Fruit fly (Drosophila melanogaster) whole organism, embryonic: ENCODE results near the gene CG6738.

ENCODE experiments used
- Adf1 ChIP-seq: fragments of 200-800 bp; sonication (Bioruptor generic); IDR thresholded peaks from 2 replicates; pipeline ENCODE4 v1.3.6; 2022; ENCODE audit warnings: missing biosample characterization, missing genetic modification characterization
- Atf3 ChIP-seq: fragments of 200-800 bp; sonication (Bioruptor generic); optimal IDR thresholded peaks from 3 replicates; lab custom pipeline; 2016; ENCODE audit warnings: missing biosample characterization, missing genetic modification characterization
- Awh ChIP-seq: fragments of 200-800 bp; sonication (Bioruptor generic); IDR thresholded peaks from 2 replicates; pipeline ENCODE4, ENCODE4 v1.3.6; 2022; ENCODE audit warnings: missing biosample characterization, missing genetic modification characterization
- B-H1 ChIP-seq: fragments of 200-800 bp; sonication (Bioruptor generic); IDR thresholded peaks from 3 replicates; pipeline ENCODE4 v1.3.6; 2022; ENCODE audit warnings: missing biosample characterization, missing genetic modification characterization
- CG10366 ChIP-seq: fragments of 200-800 bp; sonication (Bioruptor generic); IDR thresholded peaks from 2 replicates; pipeline ENCODE4 v1.3.6; 2022; ENCODE audit warnings: missing biosample characterization, missing genetic modification characterization
- CG11560 ChIP-seq: fragments of 200-800 bp; sonication (Bioruptor generic); IDR thresholded peaks from 3 replicates; pipeline ENCODE4 v1.3.6; 2022; ENCODE audit warnings: missing biosample characterization, missing genetic modification characterization
- CG12769 ChIP-seq: fragments of 200-800 bp; sonication (Bioruptor generic); optimal IDR thresholded peaks from 2 replicates; lab custom pipeline; 2019; ENCODE audit warnings: missing biosample characterization, mild to moderate bottlenecking, missing genetic modification characterization, moderate library complexity
- CG13624 ChIP-seq: fragments of 200-800 bp; sonication (Bioruptor generic); optimal IDR thresholded peaks from 2 replicates; lab custom pipeline; 2016; ENCODE audit warnings: missing biosample characterization, missing genetic modification characterization
- CG17612 ChIP-seq: fragments of 200-800 bp; sonication (Bioruptor generic); IDR thresholded peaks from 2 replicates; pipeline ENCODE4 v1.3.6; 2022; ENCODE audit warnings: missing biosample characterization, missing genetic modification characterization
- CG18476 ChIP-seq: fragments of 200-800 bp; sonication (Bioruptor generic); optimal IDR thresholded peaks from 2 replicates; lab custom pipeline; 2016; ENCODE audit warnings: missing biosample characterization, mild to moderate bottlenecking, missing genetic modification characterization
- CG18619 ChIP-seq: fragments of 200-800 bp; sonication (Bioruptor generic); optimal IDR thresholded peaks from 3 replicates; lab custom pipeline; 2017; ENCODE audit warnings: missing biosample characterization, mild to moderate bottlenecking, missing genetic modification characterization
- CG2712 ChIP-seq: fragments of 200-800 bp; optimal IDR thresholded peaks from 3 replicates; lab custom pipeline; 2019; ENCODE audit warnings: missing biosample characterization, mild to moderate bottlenecking, missing genetic modification characterization, moderate library complexity
- CG2889 ChIP-seq: fragments of 200-800 bp; sonication (Bioruptor generic); IDR thresholded peaks from 3 replicates; pipeline ENCODE4 v1.3.6; 2022; ENCODE audit warnings: missing biosample characterization, missing genetic modification characterization
- CG31224 ChIP-seq: fragments of 200-800 bp; sonication (Bioruptor generic); IDR thresholded peaks from 2 replicates; pipeline ENCODE4 v1.3.6; 2022; ENCODE audit warnings: missing biosample characterization, missing genetic modification characterization
- CG5180 ChIP-seq: fragments of 200-800 bp; sonication (Bioruptor generic); optimal IDR thresholded peaks from 3 replicates; lab custom pipeline; 2017; ENCODE audit warnings: missing biosample characterization, missing genetic modification characterization, mild to moderate bottlenecking, moderate library complexity, missing genetic modification reagents
- CG6254 ChIP-seq: fragments of 200-800 bp; sonication (Bioruptor generic); optimal IDR thresholded peaks from 3 replicates; lab custom pipeline; 2017; ENCODE audit warnings: mild to moderate bottlenecking, missing biosample characterization, missing genetic modification reagents, missing genetic modification characterization
- CG7271 ChIP-seq: fragments of 200-800 bp; sonication (Bioruptor generic); optimal IDR thresholded peaks from 2 replicates; lab custom pipeline; 2018; ENCODE audit warnings: missing biosample characterization, mild to moderate bottlenecking, missing genetic modification characterization, moderate library complexity
- CG7839 ChIP-seq: fragments of 200-800 bp; sonication (Bioruptor generic); optimal IDR thresholded peaks from 3 replicates; lab custom pipeline; 2018; ENCODE audit warnings: missing biosample characterization, mild to moderate bottlenecking, missing genetic modification characterization, moderate library complexity
- CG9876 ChIP-seq: fragments of 200-800 bp; sonication (Bioruptor generic); optimal IDR thresholded peaks from 2 replicates; lab custom pipeline; 2016; ENCODE audit warnings: missing biosample characterization, missing genetic modification characterization
- Deaf1 ChIP-seq: fragments of 200-800 bp; optimal IDR thresholded peaks from 3 replicates; lab custom pipeline; 2019; ENCODE audit warnings: missing biosample characterization, mild to moderate bottlenecking, missing genetic modification characterization, moderate library complexity
- Nf-YB ChIP-seq: fragments of 200-800 bp; sonication (Bioruptor generic); optimal IDR thresholded peaks from 3 replicates; lab custom pipeline; 2019; ENCODE audit warnings: missing biosample characterization, mild to moderate bottlenecking, missing genetic modification characterization, moderate library complexity
- Rfx ChIP-seq: fragments of 200-800 bp; sonication (Bioruptor generic); IDR thresholded peaks from 2 replicates; pipeline ENCODE4 v1.3.6; 2022; ENCODE audit warnings: missing biosample characterization, missing genetic modification characterization
- Scr ChIP-seq: fragments of 200-800 bp; sonication (Bioruptor generic); IDR thresholded peaks from 2 replicates; pipeline ENCODE4 v1.3.6; 2022; ENCODE audit warnings: missing biosample characterization, missing genetic modification characterization; ENCODE audit not compliant: partially characterized antibody
- Vsx1 ChIP-seq: fragments of 200-800 bp; sonication (Bioruptor generic); optimal IDR thresholded peaks from 2 replicates; lab custom pipeline; 2017; ENCODE audit warnings: missing biosample characterization, mild to moderate bottlenecking, missing genetic modification characterization, missing genetic modification reagents
- abd-A ChIP-seq: fragments of 200-800 bp; sonication (Bioruptor generic); optimal IDR thresholded peaks from 3 replicates; lab custom pipeline; 2019; ENCODE audit warnings: missing biosample characterization, mild to moderate bottlenecking, missing genetic modification characterization, moderate library complexity
- ase ChIP-seq: fragments of 200-800 bp; sonication (Bioruptor generic); IDR thresholded peaks from 3 replicates; pipeline ENCODE4 v1.3.6; 2022; ENCODE audit warnings: missing biosample characterization, missing genetic modification characterization
- btn ChIP-seq: fragments of 200-800 bp; sonication (Bioruptor generic); optimal IDR thresholded peaks from 2 replicates; lab custom pipeline; 2016; ENCODE audit warnings: missing biosample characterization, missing genetic modification characterization
- cg ChIP-seq: fragments of 200-800 bp; sonication (Bioruptor generic); optimal IDR thresholded peaks from 3 replicates; lab custom pipeline; 2019; ENCODE audit warnings: missing biosample characterization, mild to moderate bottlenecking, missing genetic modification characterization, moderate library complexity
- chinmo ChIP-seq: fragments of 200-800 bp; sonication (Bioruptor generic); IDR thresholded peaks from 4 replicates; pipeline ENCODE4 v1.3.6; 2022; ENCODE audit warnings: missing biosample characterization, missing genetic modification characterization; ENCODE audit not compliant: partially characterized antibody
- emc ChIP-seq: fragments of 200-800 bp; sonication (Bioruptor generic); optimal IDR thresholded peaks from 2 replicates; lab custom pipeline; 2016; ENCODE audit warnings: missing biosample characterization, missing genetic modification characterization
- eve ChIP-seq, 2 experiments: fragments of >200 bp; optimal IDR thresholded peaks; 2 replicates each; lab custom pipeline; 2017; ENCODE audit warnings: missing biosample characterization in 2 of 2, missing genetic modification characterization in 2 of 2
- fd102C ChIP-seq: fragments of 200-800 bp; sonication (Bioruptor generic); optimal IDR thresholded peaks from 2 replicates; lab custom pipeline; 2018; ENCODE audit warnings: missing biosample characterization, mild to moderate bottlenecking, missing genetic modification characterization, moderate library complexity
- gce ChIP-seq: fragments of 200-800 bp; sonication (Bioruptor generic); IDR thresholded peaks from 3 replicates; pipeline ENCODE4 v1.3.6; 2022; ENCODE audit warnings: missing biosample characterization, missing genetic modification characterization
- gem ChIP-seq: fragments of 200-800 bp; sonication (Bioruptor generic); optimal IDR thresholded peaks from 2 replicates; lab custom pipeline; 2019; ENCODE audit warnings: missing biosample characterization, mild to moderate bottlenecking, missing genetic modification characterization, moderate library complexity
- hbn ChIP-seq: fragments of 200-800 bp; sonication (Bioruptor generic); IDR thresholded peaks from 2 replicates; pipeline ENCODE4 v1.3.6; 2022; ENCODE audit warnings: missing biosample characterization, missing genetic modification characterization; ENCODE audit not compliant: partially characterized antibody
- her ChIP-seq: fragments of 200-800 bp; sonication (Bioruptor generic); optimal IDR thresholded peaks from 2 replicates; lab custom pipeline; 2016; ENCODE audit warnings: missing biosample characterization, missing genetic modification characterization
- hkb ChIP-seq, 2 experiments: fragments of 200-800 bp in 1 of 2; fragments of >200 bp in 1 of 2; sonication (Bioruptor generic) in 1 of 2; IDR thresholded peaks in 1 of 2; optimal IDR thresholded peaks in 1 of 2; 2 replicates each; pipeline versions ENCODE4 v1.3.6 to Lab custom; 2017 to 2022; ENCODE audit warnings: missing biosample characterization in 1 of 2, missing genetic modification characterization in 1 of 2
- insv ChIP-seq, 2 experiments: fragments of 200-800 bp; sonication (Bioruptor generic); optimal IDR thresholded peaks; 3 replicates each; lab custom pipeline; 2016 to 2018; ENCODE audit warnings: missing biosample characterization in 2 of 2, missing genetic modification characterization in 2 of 2
- jumu ChIP-seq: fragments of 200-800 bp; sonication (Bioruptor generic); optimal IDR thresholded peaks from 3 replicates; lab custom pipeline; 2016; ENCODE audit warnings: missing biosample characterization, missing genetic modification characterization
- kni ChIP-seq: fragments of 200-800 bp; sonication (Bioruptor generic); optimal IDR thresholded peaks from 3 replicates; lab custom pipeline; 2017; ENCODE audit warnings: mild to moderate bottlenecking, missing biosample characterization, missing genetic modification reagents, missing genetic modification characterization
- nerfin-2 ChIP-seq: fragments of 200-800 bp; sonication (Bioruptor generic); IDR thresholded peaks from 2 replicates; pipeline ENCODE4 v1.3.6; 2022; ENCODE audit warnings: missing biosample characterization, missing genetic modification characterization; ENCODE audit not compliant: partially characterized antibody
- otp ChIP-seq: fragments of 200-800 bp; sonication (Bioruptor generic); IDR thresholded peaks from 3 replicates; pipeline ENCODE4, ENCODE4 v1.3.6; 2022; ENCODE audit warnings: missing biosample characterization, missing genetic modification characterization
- pros ChIP-seq: fragments of 200-800 bp; sonication (Bioruptor generic); optimal IDR thresholded peaks from 3 replicates; lab custom pipeline; 2019; ENCODE audit warnings: missing biosample characterization, mild to moderate bottlenecking, missing genetic modification characterization, moderate library complexity
- sd ChIP-seq: fragments of 200-800 bp; sonication (Bioruptor generic); optimal IDR thresholded peaks from 3 replicates; lab custom pipeline; 2018; ENCODE audit warnings: missing biosample characterization, mild to moderate bottlenecking, missing genetic modification characterization, moderate library complexity
- tna ChIP-seq: fragments of 200-800 bp; sonication (Bioruptor generic); IDR thresholded peaks from 2 replicates; pipeline ENCODE4 v1.3.6; 2022; ENCODE audit warnings: missing biosample characterization, missing genetic modification characterization; ENCODE audit not compliant: partially characterized antibody
- ttk ChIP-seq: fragments of 200-800 bp; sonication (Bioruptor generic); IDR thresholded peaks from 2 replicates; pipeline ENCODE4 v2.1.2; 2022; ENCODE audit warnings: missing biosample characterization, missing genetic modification characterization
- twi ChIP-seq: fragments of 200-800 bp; optimal IDR thresholded peaks from 2 replicates; lab custom pipeline; 2019; ENCODE audit warnings: missing biosample characterization, mild to moderate bottlenecking, missing genetic modification characterization, moderate library complexity
- unc-4 ChIP-seq: fragments of 200-800 bp; sonication (Bioruptor generic); IDR thresholded peaks from 2 replicates; pipeline ENCODE4 v1.3.6; 2022; ENCODE audit warnings: missing biosample characterization, missing genetic modification characterization; ENCODE audit not compliant: partially characterized antibody
- vnd ChIP-seq: fragments of 200-800 bp; sonication (Bioruptor generic); IDR thresholded peaks from 3 replicates; pipeline ENCODE4 v1.3.6; 2022; ENCODE audit warnings: missing biosample characterization, missing genetic modification characterization; ENCODE audit not compliant: partially characterized antibody
- vvl ChIP-seq: fragments of 200-800 bp; sonication (Bioruptor generic); IDR thresholded peaks from 2 replicates; pipeline ENCODE4 v1.3.6; 2022; ENCODE audit warnings: missing biosample characterization, missing genetic modification characterization

The CG6738 gene

dm6 chr3R:23143440-23143839, 44.1 kb downstream of the CG6738 start (continued):
- TF ChIP-seq btn (GFP tag; lab: Kevin White, UChicago): no peak
- peak; percentile 57 for TF ChIP-seq Deaf1 (tag; lab: Kevin White, UChicago)
- TF ChIP-seq nerfin-2: 0 out of 2 replicates have a peak, but pooled peaks have one; percentile 4
- TF ChIP-seq jumu (GFP tag; lab: Kevin White, UChicago): no peak
- peak; percentile 73 for TF ChIP-seq pros (GFP tag; lab: Kevin White, UChicago)
- TF ChIP-seq tna (GFP tag; lab: Robert Waterston, UW): no peak
- TF ChIP-seq B-H1 (GFP tag; lab: Robert Waterston, UW): no peak
- TF ChIP-seq CG18619 (GFP tag; lab: Kevin White, UChicago): no peak
- no peak for TF ChIP-seq CG5180 (GFP tag; lab: Kevin White, UChicago)
- 0 out of 2 replicates have a peak, but pooled peaks have one; percentile 28 for TF ChIP-seq Awh (GFP tag; lab: Robert Waterston, UW)
- peak; percentile 93 for TF ChIP-seq CG2712
- TF ChIP-seq sd (tag; lab: Kevin White, UChicago): peak; percentile 2
- TF ChIP-seq insv (GFP tag; optimal IDR thresholded peaks at IDR 0.05; lab: Kevin White, UChicago): no peak
- TF ChIP-seq twi: peak; percentile 41
- TF ChIP-seq vnd (GFP tag; lab: Robert Waterston, UW): no peak
- TF ChIP-seq CG6254 (GFP tag; lab: Kevin White, UChicago): no peak
- TF ChIP-seq Scr (GFP tag; lab: Robert Waterston, UW): no peak
- no peak for TF ChIP-seq CG7839
- no peak for TF ChIP-seq emc (GFP tag; lab: Kevin White, UChicago)
- TF ChIP-seq Rfx (GFP tag; lab: Robert Waterston, UW): no peak
- peak; percentile 53 for TF ChIP-seq CG12769 (tag; lab: Kevin White, UChicago)
- TF ChIP-seq otp (GFP tag; lab: Robert Waterston, UW): no peak
- TF ChIP-seq CG17612: no peak
- TF ChIP-seq CG10366 (GFP tag; lab: Robert Waterston, UW): no peak
- TF ChIP-seq chinmo (GFP tag; lab: Robert Waterston, UW): 0 out of 4 replicates have a peak, but pooled peaks have one; percentile 58
- TF ChIP-seq gce (GFP tag; lab: Robert Waterston, UW): no peak
- 0 out of 2 replicates have a peak, but pooled peaks have one; percentile 11 for TF ChIP-seq ttk (GFP tag; lab: Robert Waterston, UW)
- no peak for TF ChIP-seq CG18476 (GFP tag; lab: Kevin White, UChicago)
- TF ChIP-seq fd102C (GFP tag; lab: Kevin White, UChicago): no peak
- TF ChIP-seq CG2889: no peak
- TF ChIP-seq Atf3 (GFP tag; lab: Kevin White, UChicago): no peak
- no peak for TF ChIP-seq CG11560 (tag; lab: Robert Waterston, UW)
- TF ChIP-seq Nf-YB (GFP tag; lab: Kevin White, UChicago): peak; percentile 89
- TF ChIP-seq CG9876 (GFP tag; lab: Kevin White, UChicago): no peak
- peak; percentile 96 for TF ChIP-seq cg (GFP tag; lab: Kevin White, UChicago)
- TF ChIP-seq ase (GFP tag; lab: Robert Waterston, UW): no peak
- TF ChIP-seq Adf1 (GFP tag; lab: Robert Waterston, UW): no peak
- peak; percentile 74 for TF ChIP-seq abd-A (tag; lab: Kevin White, UChicago)
- no peak for TF ChIP-seq gem (tag; lab: Kevin White, UChicago)
- TF ChIP-seq Vsx1 (GFP tag; lab: Kevin White, UChicago): no peak
- no peak for TF ChIP-seq hkb (optimal IDR thresholded peaks at IDR 0.05; lab: Kevin White, UChicago)
- no peak for TF ChIP-seq hkb (GFP tag; IDR thresholded peaks at IDR 0.05; lab: Robert Waterston, UW)
- no peak for TF ChIP-seq eve (GFP tag; optimal IDR thresholded peaks at IDR 0.05; lab: Kevin White, UChicago)
- no peak for TF ChIP-seq her
- TF ChIP-seq unc-4 (GFP tag; lab: Robert Waterston, UW): no peak
- TF ChIP-seq hbn (GFP tag; lab: Robert Waterston, UW): no peak
- no peak for TF ChIP-seq CG31224 (GFP tag; lab: Robert Waterston, UW)
- no peak for TF ChIP-seq CG7271 (tag; lab: Kevin White, UChicago)
- peak; percentile 78 for TF ChIP-seq kni (GFP tag; lab: Kevin White, UChicago)
- no peak for TF ChIP-seq CG13624 (GFP tag; lab: Kevin White, UChicago)
- 0 out of 2 replicates have a peak, but pooled peaks have one; percentile 17 for TF ChIP-seq vvl
